Worm (Caenorhabditis elegans) whole organism, mixed stage, embryonic: Measurements from ENCODE around the gene lin-42.

Experiments used
- ces-1 ChIP-seq: fragments of 150-350 bp; optimal IDR thresholded peaks from 2 replicates; lab custom pipeline; 2014; ENCODE audit warnings: missing biosample characterization, missing genetic modification reagents, missing genetic modification characterization
- lin-13 ChIP-seq: fragments of 150-350 bp; optimal IDR thresholded peaks from 2 replicates; lab custom pipeline; 2014; ENCODE audit warnings: missing biosample characterization, missing genetic modification characterization
- nhr-12 ChIP-seq: fragments of 150-350 bp; optimal IDR thresholded peaks from 2 replicates; lab custom pipeline; 2014; ENCODE audit warnings: missing biosample characterization, missing genetic modification characterization
- nhr-76 ChIP-seq: sonication (generic microtip); optimal IDR thresholded peaks from 2 replicates; lab custom pipeline; 2017; ENCODE audit warnings: missing biosample characterization, missing genetic modification characterization
- pha-4 ChIP-seq: fragments of 150-350 bp; optimal IDR thresholded peaks from 2 replicates; lab custom pipeline; 2018; ENCODE audit warnings: missing biosample characterization, missing genetic modification reagents, missing genetic modification characterization
- unc-62 ChIP-seq: fragments of 150-350 bp; optimal IDR thresholded peaks from 2 replicates; lab custom pipeline; 2014; ENCODE audit warnings: missing biosample characterization, missing genetic modification reagents, missing genetic modification characterization
- zip-8 ChIP-seq: fragments of 150-350 bp; optimal IDR thresholded peaks from 2 replicates; lab custom pipeline; 2014; ENCODE audit warnings: missing biosample characterization, missing genetic modification characterization
- ztf-11 ChIP-seq: fragments of 150-350 bp; optimal IDR thresholded peaks from 2 replicates; lab custom pipeline; 2014; ENCODE audit warnings: missing biosample characterization, missing genetic modification characterization

- no peak for TF ChIP-seq nhr-76 (tag; lab: Kevin White, UChicago)
- TF ChIP-seq ces-1 (GFP tag; lab: Kevin White, UChicago), result no peak
- TF ChIP-seq pha-4 (tag; lab: Kevin White, UChicago), result no peak
- TF ChIP-seq unc-62 (GFP tag; lab: Kevin White, UChicago), result no peak
- no peak for TF ChIP-seq zip-8 (tag; lab: Kevin White, UChicago)
- no peak for TF ChIP-seq lin-13
- no peak for TF ChIP-seq ztf-11 (tag; lab: Kevin White, UChicago)
- TF ChIP-seq nhr-12, result no peak
Measured at ce11 chrII:1258634-1259033, 6.5 kb upstream of the lin-42 start, which contains the start of gene clpr-2.
